Worm (Caenorhabditis elegans): ENCODE results near the gene ttbk-8.2.

DNA sequence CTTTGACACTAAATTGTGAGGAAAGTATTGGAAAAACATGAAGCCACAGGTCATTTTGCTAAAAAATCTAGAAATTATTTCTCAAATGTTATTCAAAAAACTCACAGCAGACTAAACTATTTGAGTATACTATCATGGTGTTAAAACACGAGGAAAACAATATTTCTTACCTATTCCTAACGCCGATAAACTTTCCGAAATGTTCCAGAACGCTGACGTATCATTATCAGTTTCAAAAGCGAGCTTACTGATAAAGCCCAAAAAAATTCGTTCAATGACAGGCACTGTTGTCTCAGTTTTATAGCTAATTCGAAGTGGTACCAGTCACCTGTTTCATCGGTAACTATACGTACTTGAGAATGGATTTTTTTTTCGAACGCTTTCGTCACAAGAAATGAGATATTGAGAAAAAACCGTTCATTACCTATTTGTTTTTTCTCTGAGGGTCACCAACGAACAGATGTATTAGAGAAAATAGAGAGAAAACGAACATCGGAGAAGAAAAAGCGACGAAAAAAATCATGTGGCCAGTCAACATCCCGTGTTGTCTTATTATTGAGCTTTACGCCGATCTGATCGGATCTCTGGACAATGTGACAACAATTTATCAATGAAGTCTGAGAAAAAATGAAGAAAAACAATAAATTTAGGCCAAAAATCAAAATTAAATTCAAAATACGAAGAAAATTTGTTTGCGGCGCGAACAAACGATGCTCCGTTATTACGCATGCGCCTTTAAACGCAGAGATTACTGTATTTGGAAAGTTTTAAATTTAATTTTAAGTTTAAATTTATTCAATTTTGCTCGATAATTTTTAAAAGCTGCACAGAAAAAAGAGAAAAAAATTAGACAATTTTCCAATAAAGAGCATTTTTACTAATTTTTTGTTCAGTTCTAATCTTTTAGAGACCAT is 34.6 kb downstream of the ttbk-8.2 start:
- TF ChIP-seq dao-5 (tag; optimal IDR thresholded peaks at IDR 0.05) (no peak), him-1 (tag; optimal IDR thresholded peaks at IDR 0.05) (no peak), W03F9.2 (tag; optimal IDR thresholded peaks at IDR 0.05) (peak; percentile 11)

Measured in whole organism, L4/young adult.